Worm (Caenorhabditis elegans) whole organism, late embryonic: ENCODE measurements around the gene C44F1.1.

ENCODE experiments used
- ama-1 ChIP-seq: fragments of 150-350 bp; optimal IDR thresholded peaks from 2 replicates; lab custom pipeline; 2014
- hlh-8 ChIP-seq: sonication (generic microtip); optimal IDR thresholded peaks from 2 replicates; lab custom pipeline; 2016; ENCODE audit warnings: missing genotype, missing genetic modification characterization, missing compliant biosample characterization
- pqm-1 ChIP-seq: sonication (generic microtip); optimal IDR thresholded peaks from 2 replicates; lab custom pipeline; 2016; ENCODE audit warnings: missing genetic modification characterization, missing compliant biosample characterization

ce11 chrIII:3736302-3736701 lies 29.1 kb downstream of the C44F1.1 start, which contains the start of gene F34D10.4:
- TF ChIP-seq hlh-8 = no peak
- no peak for TF ChIP-seq pqm-1
- no peak for TF ChIP-seq ama-1 (lab: Kevin White, UChicago)
